Fruit fly (Drosophila melanogaster): ENCODE measurements around the gene CG6171.

DNA sequence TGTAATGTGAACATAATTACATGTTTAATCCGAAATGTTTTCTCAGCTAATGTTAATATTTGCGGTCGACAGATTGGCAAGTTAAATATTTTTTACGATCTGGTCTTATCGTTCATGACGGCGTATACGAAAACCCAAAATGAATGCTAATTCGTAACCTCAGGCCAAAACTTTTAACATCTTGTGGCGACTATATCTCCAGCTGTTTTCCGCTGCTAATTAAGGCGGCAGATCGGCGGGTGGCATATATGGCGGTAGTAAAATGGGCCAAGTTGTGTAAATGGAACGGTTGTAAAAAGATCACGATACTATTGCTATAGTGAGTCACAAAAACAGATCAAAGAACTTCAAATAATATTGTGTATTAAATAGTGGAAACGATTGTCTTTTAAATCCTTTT, 42.7 kb upstream of the CG6171 start:
- TF ChIP-seq CG6792 (GFP tag; optimal IDR thresholded peaks at IDR 0.05) (no peak), fkh (GFP tag; optimal IDR thresholded peaks at IDR 0.05) (no peak), Sox102F (GFP tag; optimal IDR thresholded peaks at IDR 0.05) (no peak), CG6854 (GFP tag; optimal IDR thresholded peaks at IDR 0.05) (no peak), CG34406 (GFP tag; optimal IDR thresholded peaks at IDR 0.05) (no peak), Met (GFP tag; optimal IDR thresholded peaks at IDR 0.05) (no peak), Blimp-1 (GFP tag; optimal IDR thresholded peaks at IDR 0.05) (no peak), dac (GFP tag; optimal IDR thresholded peaks at IDR 0.05) (no peak), fd85E (GFP tag; optimal IDR thresholded peaks at IDR 0.05) (no peak), Lpt (GFP tag; optimal IDR thresholded peaks at IDR 0.05) (no peak), esn (GFP tag; optimal IDR thresholded peaks at IDR 0.05) (no peak), dsx (GFP tag; optimal IDR thresholded peaks at IDR 0.05; ENCODE audit: poor library complexity, severe bottlenecking) (no peak), Eip78C (GFP tag) (no peak), OdsH (GFP tag; optimal IDR thresholded peaks at IDR 0.05) (no peak)
